Fruit fly (Drosophila melanogaster): ENCODE measurements around the gene CG7330.

DNA sequence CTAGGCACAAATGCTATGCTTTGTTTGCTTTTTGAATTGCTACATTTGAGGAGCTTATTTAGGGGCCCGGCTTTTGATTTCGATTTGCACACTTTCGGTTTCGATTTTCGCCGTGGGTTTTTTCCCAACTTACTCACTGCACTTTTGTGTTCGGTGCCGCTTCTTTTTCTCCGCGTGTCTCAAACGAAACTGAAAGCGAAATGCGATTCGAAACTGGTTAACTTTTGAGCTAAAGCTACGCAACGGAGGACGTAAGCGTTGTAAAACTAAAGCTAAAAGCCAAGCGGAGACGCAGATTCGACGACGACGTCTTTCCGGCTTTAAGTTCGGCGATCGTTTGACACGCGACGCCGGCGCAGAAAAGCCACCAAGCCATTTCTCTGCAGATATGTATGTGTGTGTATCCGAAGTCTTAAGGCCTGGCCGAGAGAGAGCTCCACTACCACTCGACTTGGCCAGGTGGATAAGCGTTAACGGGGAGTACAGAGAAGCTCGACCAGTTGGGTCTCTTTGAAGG is 13.5 kb downstream of the CG7330 start, which contains the start of gene CG13699:
- TF ChIP-seq D1 (tag; optimal IDR thresholded peaks at IDR 0.05) (no peak), CG17806 (tag; optimal IDR thresholded peaks at IDR 0.05) (no peak)

Measured in whole organism, pupa.